Worm (Caenorhabditis elegans): Measurements from ENCODE around the gene C50B6.7.

ce11 chrV:13374532-13374931 lies 49.7 kb upstream of the C50B6.7 start:
- TF ChIP-seq unc-86 (tag; optimal IDR thresholded peaks at IDR 0.05): no peak
- no peak for TF ChIP-seq tbx-2 (tag; optimal IDR thresholded peaks at IDR 0.05)
- TF ChIP-seq unc-55 (GFP tag; optimal IDR thresholded peaks at IDR 0.05): peak; percentile 8
- no peak for TF ChIP-seq dmd-4 (tag; optimal IDR thresholded peaks at IDR 0.05; ENCODE audit: borderline replicate concordance)
- TF ChIP-seq hlh-30 (tag; optimal IDR thresholded peaks at IDR 0.05; ENCODE audit: insufficient read depth): no peak

Data from whole organism, late embryonic.